Worm (Caenorhabditis elegans) whole organism, early embryonic: ENCODE data around the gene nrde-4.

Experiments used
- B0310.2 ChIP-seq: sonication (generic microtip); optimal IDR thresholded peaks from 2 replicates; lab custom pipeline; 2016; ENCODE audit warnings: mild to moderate bottlenecking, missing genetic modification characterization, missing compliant biosample characterization
- F13C5.2 ChIP-seq: sonication (generic microtip); optimal IDR thresholded peaks from 2 replicates; lab custom pipeline; 2017; ENCODE audit warnings: mild to moderate bottlenecking, missing genetic modification characterization, inconsistent platforms, missing compliant biosample characterization
- aly-1 ChIP-seq: sonication (generic microtip); optimal IDR thresholded peaks from 2 replicates; lab custom pipeline; 2016; ENCODE audit warnings: missing genetic modification characterization, missing compliant biosample characterization
- ama-1 ChIP-seq: fragments of 150-350 bp; optimal IDR thresholded peaks from 2 replicates; lab custom pipeline; 2014
- ceh-13 ChIP-seq: fragments of 200-800 bp; sonication (Bioruptor generic); optimal IDR thresholded peaks from 2 replicates; lab custom pipeline; 2018; ENCODE audit warnings: mild to moderate bottlenecking, missing genetic modification characterization, missing compliant biosample characterization
- ceh-36 ChIP-seq: sonication (generic microtip); optimal IDR thresholded peaks from 2 replicates; lab custom pipeline; 2016; ENCODE audit warnings: missing genetic modification characterization, inconsistent platforms, missing compliant biosample characterization
- ets-7 ChIP-seq: sonication (generic microtip); optimal IDR thresholded peaks from 2 replicates; lab custom pipeline; 2016; ENCODE audit warnings: missing genotype, missing genetic modification characterization, missing compliant biosample characterization
- flt-1 ChIP-seq: fragments of 200-800 bp; sonication (Bioruptor generic); IDR thresholded peaks from 2 replicates; pipeline ENCODE4 v1.3.6; 2022; ENCODE audit warnings: missing genetic modification characterization, missing compliant biosample characterization
- hmbx-1 ChIP-seq: sonication (generic microtip); optimal IDR thresholded peaks from 2 replicates; lab custom pipeline; 2016; ENCODE audit warnings: mild to moderate bottlenecking, missing genetic modification characterization, missing compliant biosample characterization
- hmg-4 ChIP-seq: fragments of 200-800 bp; sonication (Bioruptor generic); optimal IDR thresholded peaks from 2 replicates; lab custom pipeline; 2018; ENCODE audit warnings: mild to moderate bottlenecking, missing genetic modification characterization, missing compliant biosample characterization
- hnd-1 ChIP-seq: sonication (generic microtip); optimal IDR thresholded peaks from 2 replicates; lab custom pipeline; 2016; ENCODE audit warnings: missing genetic modification characterization, missing compliant biosample characterization
- pes-1 ChIP-seq: fragments of 200-800 bp; sonication (Bioruptor generic); IDR thresholded peaks from 2 replicates; pipeline ENCODE4 v1.3.6; 2022; ENCODE audit warnings: missing genetic modification reagents, missing genetic modification characterization, missing compliant biosample characterization
- scrt-1 ChIP-seq: fragments of 200-800 bp; sonication (Bioruptor generic); IDR thresholded peaks from 2 replicates; pipeline ENCODE4 v1.3.6; 2022; ENCODE audit warnings: missing genetic modification characterization, missing compliant biosample characterization
- sea-1 ChIP-seq: fragments of 200-800 bp; sonication (Bioruptor generic); conservative IDR thresholded peaks from 2 replicates; pipeline ENCODE4 v1.3.6; 2022; ENCODE audit warnings: missing genetic modification characterization, missing compliant biosample characterization
- tbx-11 ChIP-seq: fragments of 200-800 bp; sonication (Bioruptor generic); IDR thresholded peaks from 2 replicates; pipeline ENCODE4 v1.3.6; 2022; ENCODE audit warnings: missing genetic modification characterization, missing compliant biosample characterization
- tbx-37 ChIP-seq: fragments of 200-800 bp; sonication (Bioruptor generic); conservative IDR thresholded peaks from 2 replicates; pipeline ENCODE4 v1.3.6; 2022; ENCODE audit warnings: missing genetic modification reagents, missing genetic modification characterization, missing compliant biosample characterization
- tra-4 ChIP-seq: sonication (generic microtip); optimal IDR thresholded peaks from 2 replicates; lab custom pipeline; 2017; ENCODE audit warnings: missing genetic modification characterization, missing compliant biosample characterization

Gene nrde-4

ce11 chrIV:7623078-7623477 is 31.0 kb downstream of the nrde-4 start:
- TF ChIP-seq hmg-4 = no peak
- TF ChIP-seq sea-1 = no peak
- no peak for TF ChIP-seq F13C5.2 (tag; lab: Kevin White, UChicago)
- no peak for TF ChIP-seq scrt-1 (GFP tag; lab: Robert Waterston, UW)
- no peak for TF ChIP-seq tra-4 (tag; lab: Kevin White, UChicago)
- no peak for TF ChIP-seq flt-1 (GFP tag; lab: Robert Waterston, UW)
- TF ChIP-seq ets-7 (tag; lab: Kevin White, UChicago) = no peak
- TF ChIP-seq hnd-1 = no peak

DNA sequence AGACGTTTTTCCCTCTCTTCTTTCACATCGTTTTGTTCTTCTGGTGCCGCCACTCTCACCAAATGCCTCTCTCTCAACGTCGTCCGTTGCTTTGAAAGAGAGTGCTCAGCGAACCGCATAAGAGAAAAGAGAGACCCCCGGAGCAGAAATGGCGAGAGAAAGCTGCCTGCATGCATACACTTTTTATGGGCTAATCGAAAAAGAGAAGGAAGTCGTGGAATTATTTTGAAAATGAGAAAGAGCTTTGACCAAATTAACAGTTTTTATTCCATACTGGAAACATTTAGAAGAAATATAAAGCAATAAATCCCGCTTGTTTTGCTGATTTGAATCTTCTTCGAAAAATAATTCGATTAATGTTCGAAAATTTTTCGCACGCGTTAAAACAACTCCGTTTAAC is 33.6 kb downstream of the nrde-4 start:
- TF ChIP-seq ama-1 (no peak), scrt-1 (GFP tag; lab: Robert Waterston, UW) (no peak), F13C5.2 (tag; lab: Kevin White, UChicago) (no peak), hmg-4 (no peak), hnd-1 (no peak), tbx-37 (no peak), ets-7 (tag; lab: Kevin White, UChicago) (no peak), ceh-13 (GFP tag; lab: Kevin White, UChicago) (no peak), tra-4 (tag; lab: Kevin White, UChicago) (no peak), flt-1 (GFP tag; lab: Robert Waterston, UW) (no peak), pes-1 (GFP tag; lab: Robert Waterston, UW) (no peak), sea-1 (no peak), ceh-36 (tag; lab: Kevin White, UChicago) (no peak), tbx-11 (GFP tag; lab: Robert Waterston, UW) (no peak), hmbx-1 (tag; lab: Kevin White, UChicago) (no peak), aly-1 (no peak), B0310.2 (no peak)

ce11 chrIV:7619261-7619660 is 34.8 kb downstream of the nrde-4 start:
- TF ChIP-seq tbx-11 (GFP tag; lab: Robert Waterston, UW) = 0 out of 2 replicates have a peak, but pooled peaks have one; percentile 21
- TF ChIP-seq sea-1 = 0 out of 2 replicates have a peak, but pooled peaks have one; percentile 9
- TF ChIP-seq aly-1 = no peak

- TF ChIP-seq tbx-11 (GFP tag; lab: Robert Waterston, UW) (no peak), tra-4 (tag; lab: Kevin White, UChicago) (no peak), pes-1 (GFP tag; lab: Robert Waterston, UW) (no peak), ceh-36 (tag; lab: Kevin White, UChicago) (no peak), hmg-4 (no peak), scrt-1 (GFP tag; lab: Robert Waterston, UW) (no peak), flt-1 (GFP tag; lab: Robert Waterston, UW) (no peak), hmbx-1 (tag; lab: Kevin White, UChicago) (no peak), ceh-13 (GFP tag; lab: Kevin White, UChicago) (no peak), sea-1 (no peak), aly-1 (no peak), hnd-1 (no peak)
Measured at ce11 chrIV:7612523-7612922, 41.5 kb downstream of the nrde-4 start.

DNA sequence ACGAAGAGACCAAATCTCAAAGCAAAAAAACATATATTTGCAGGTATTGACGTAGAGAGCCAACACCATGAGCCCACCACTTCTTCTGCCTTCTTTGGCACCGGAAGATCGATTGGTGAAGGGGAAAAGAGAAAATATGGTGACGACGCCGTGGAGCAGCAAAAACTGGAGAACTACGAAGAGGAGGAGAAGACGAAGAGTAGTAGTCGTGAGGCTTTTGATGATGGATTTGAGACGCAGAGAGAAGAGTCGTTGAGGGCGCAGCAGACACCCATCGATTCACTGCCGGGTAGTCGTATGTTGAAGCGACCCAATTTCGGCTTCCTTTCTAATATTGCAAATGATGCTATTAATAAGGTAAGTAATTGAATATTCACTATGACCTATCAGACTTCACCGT is 42.7 kb downstream of the nrde-4 start:
- no peak for TF ChIP-seq B0310.2
- TF ChIP-seq ets-7 (tag; lab: Kevin White, UChicago) = no peak
- TF ChIP-seq tbx-11 (GFP tag; lab: Robert Waterston, UW) = no peak
- no peak for TF ChIP-seq hmg-4
- TF ChIP-seq ceh-36 (tag; lab: Kevin White, UChicago) = no peak
- TF ChIP-seq F13C5.2 (tag; lab: Kevin White, UChicago) = no peak
- no peak for TF ChIP-seq aly-1
- no peak for TF ChIP-seq tra-4 (tag; lab: Kevin White, UChicago)

- TF ChIP-seq ama-1 = no peak
- no peak for TF ChIP-seq ceh-13 (GFP tag; lab: Kevin White, UChicago)
- TF ChIP-seq tbx-11 (GFP tag; lab: Robert Waterston, UW) = no peak
- TF ChIP-seq scrt-1 (GFP tag; lab: Robert Waterston, UW) = no peak
- no peak for TF ChIP-seq aly-1
- no peak for TF ChIP-seq ets-7 (tag; lab: Kevin White, UChicago)
- TF ChIP-seq tbx-37 = no peak
Measured at ce11 chrIV:7608111-7608510, 46.0 kb downstream of the nrde-4 start.

ce11 chrIV:7605413-7605812 is 48.6 kb downstream of the nrde-4 start:
- no peak for TF ChIP-seq ceh-36 (tag; lab: Kevin White, UChicago)
- TF ChIP-seq flt-1 (GFP tag; lab: Robert Waterston, UW) = no peak
- no peak for TF ChIP-seq tbx-11 (GFP tag; lab: Robert Waterston, UW)
- TF ChIP-seq ceh-13 (GFP tag; lab: Kevin White, UChicago) = no peak
- TF ChIP-seq B0310.2 = no peak
- no peak for TF ChIP-seq pes-1 (GFP tag; lab: Robert Waterston, UW)
- no peak for TF ChIP-seq ama-1
- TF ChIP-seq hmbx-1 (tag; lab: Kevin White, UChicago) = no peak
- TF ChIP-seq hnd-1 = no peak
- TF ChIP-seq ets-7 (tag; lab: Kevin White, UChicago) = no peak
- no peak for TF ChIP-seq sea-1
- no peak for TF ChIP-seq tra-4 (tag; lab: Kevin White, UChicago)
- TF ChIP-seq hmg-4 = no peak
- TF ChIP-seq aly-1 = no peak
- TF ChIP-seq scrt-1 (GFP tag; lab: Robert Waterston, UW) = no peak
- TF ChIP-seq F13C5.2 (tag; lab: Kevin White, UChicago) = no peak
- no peak for TF ChIP-seq tbx-37
